Worm (Caenorhabditis elegans): Measurements from ENCODE around the gene B0303.7.
A peak's percentile ranks its signal among the peaks of the same experiment; 100 is the strongest.

Gene B0303.7

DNA sequence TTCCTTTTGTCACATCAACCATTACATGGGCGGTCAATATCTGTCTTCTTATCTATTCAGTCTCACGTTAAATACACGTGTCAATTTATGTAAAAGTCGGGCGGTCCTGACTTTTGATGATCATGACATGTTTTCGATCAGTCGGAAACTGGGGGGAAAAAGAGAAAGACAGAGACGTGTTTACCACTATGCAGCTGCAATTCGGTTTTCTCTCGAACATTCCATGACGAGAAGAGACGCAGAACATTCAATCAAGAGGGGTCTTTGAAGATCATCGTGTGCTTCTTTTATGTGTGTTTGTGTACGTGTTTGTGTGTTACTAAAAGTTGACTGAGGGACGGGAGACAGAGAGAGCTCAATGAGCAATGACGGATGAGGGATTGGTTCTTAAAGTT is 35.1 kb upstream of the B0303.7 start:
- no peak for TF ChIP-seq ceh-62 (tag; optimal IDR thresholded peaks at IDR 0.05)
- TF ChIP-seq hif-1 (tag; optimal IDR thresholded peaks at IDR 0.05) = peak; percentile 88 to 90
- peak; percentile 45 to 99 for TF ChIP-seq unc-62 (GFP tag; optimal IDR thresholded peaks at IDR 0.05 in 1 of 2)
- peak; percentile 31 for TF ChIP-seq unc-62 (tag; optimal IDR thresholded peaks at IDR 0.05)
- peak; percentile 84 for TF ChIP-seq gei-8 (GFP tag; optimal IDR thresholded peaks at IDR 0.05)
- TF ChIP-seq ceh-44 (GFP tag; IDR thresholded peaks at IDR 0.05) = no peak
- TF ChIP-seq daf-19 (GFP tag; conservative IDR thresholded peaks at IDR 0.05) = no peak
- TF ChIP-seq ceh-28 (tag; optimal IDR thresholded peaks at IDR 0.05) = peak; percentile 32
- TF ChIP-seq mdl-1 (tag; optimal IDR thresholded peaks at IDR 0.05) = peak; percentile 66 to 97
- no peak for TF ChIP-seq ceh-82 (tag; optimal IDR thresholded peaks at IDR 0.05)
- TF ChIP-seq mxl-2 (GFP tag; conservative IDR thresholded peaks at IDR 0.05) = peak; percentile 93
- no peak for TF ChIP-seq zfp-2 (tag; optimal IDR thresholded peaks at IDR 0.05)
- TF ChIP-seq hlh-11 (tag; optimal IDR thresholded peaks at IDR 0.05) = peak; percentile 99
- TF ChIP-seq nhr-28 (tag; optimal IDR thresholded peaks at IDR 0.05) = peak; percentile 89
- TF ChIP-seq lin-15B (tag; optimal IDR thresholded peaks at IDR 0.05) = no peak
- peak; percentile 80 for TF ChIP-seq nhr-10 (tag; optimal IDR thresholded peaks at IDR 0.05)
- no peak for TF ChIP-seq F44E2.7 (GFP tag; IDR thresholded peaks at IDR 0.05)
- peak; percentile 96 for TF ChIP-seq php-3 (GFP tag; IDR thresholded peaks at IDR 0.05)
- no peak for TF ChIP-seq ceh-32 (tag; optimal IDR thresholded peaks at IDR 0.05; ENCODE audit: poor library complexity)
- no peak for TF ChIP-seq nhr-41 (GFP tag; IDR thresholded peaks at IDR 0.05)
- TF ChIP-seq nhr-77 (tag; optimal IDR thresholded peaks at IDR 0.05) = peak; percentile 91
- TF ChIP-seq ztf-11 (tag; optimal IDR thresholded peaks at IDR 0.05) = no peak
- TF ChIP-seq nhr-11 (tag; optimal IDR thresholded peaks at IDR 0.05) = peak; percentile 98
- TF ChIP-seq dmd-9 (GFP tag; IDR thresholded peaks at IDR 0.05) = no peak
- TF ChIP-seq F49E8.2 (tag; optimal IDR thresholded peaks at IDR 0.05; ENCODE audit: borderline replicate concordance) = no peak
- no peak for TF ChIP-seq Y75B8A.6 (GFP tag; IDR thresholded peaks at IDR 0.05)
- TF ChIP-seq nhr-25 (tag; optimal IDR thresholded peaks at IDR 0.05; ENCODE audit: borderline replicate concordance, insufficient read depth) = peak; percentile 72
- TF ChIP-seq skn-1 (tag; optimal IDR thresholded peaks at IDR 0.05) = peak; percentile 53
- peak; percentile 82 for TF ChIP-seq T20F7.1 (GFP tag; optimal IDR thresholded peaks at IDR 0.05)
- TF ChIP-seq zfp-3 (GFP tag; conservative IDR thresholded peaks at IDR 0.05) = 0 out of 2 replicates have a peak, but pooled peaks have one; percentile 70
- no peak for TF ChIP-seq daf-12 (tag; optimal IDR thresholded peaks at IDR 0.05)
- TF ChIP-seq arid-1 (GFP tag; conservative IDR thresholded peaks at IDR 0.05) = 0 out of 2 replicates have a peak, but pooled peaks have one; percentile 36
- TF ChIP-seq snpc-1.2 (GFP tag; IDR thresholded peaks at IDR 0.05) = no peak
- peak; percentile 23; the same call in 1 of the 2 replicates for TF ChIP-seq set-16 (GFP tag; IDR thresholded peaks at IDR 0.05)
- TF ChIP-seq daf-8 (GFP tag; IDR thresholded peaks at IDR 0.05) = no peak
- TF ChIP-seq dpl-1 (GFP tag; optimal IDR thresholded peaks at IDR 0.05) = peak; percentile 58
- TF ChIP-seq ces-1 (GFP tag; optimal IDR thresholded peaks at IDR 0.05) = no peak
- TF ChIP-seq fos-1 (tag; optimal IDR thresholded peaks at IDR 0.05) = no peak
- no peak for TF ChIP-seq dmd-8 (GFP tag; IDR thresholded peaks at IDR 0.05)
- TF ChIP-seq nhr-6 (tag; optimal IDR thresholded peaks at IDR 0.05) = no peak
- peak; percentile 15 for TF ChIP-seq pqm-1 (tag; optimal IDR thresholded peaks at IDR 0.05)
- no peak for TF ChIP-seq zip-11 (GFP tag; IDR thresholded peaks at IDR 0.05)
- TF ChIP-seq saeg-2 (GFP tag; IDR thresholded peaks at IDR 0.05) = peak; percentile 64; the same call in 1 of the 2 replicates
- TF ChIP-seq duxl-1 (tag; optimal IDR thresholded peaks at IDR 0.05; ENCODE audit: poor library complexity) = no peak
- TF ChIP-seq lin-39 (tag; optimal IDR thresholded peaks at IDR 0.05) = no peak
- no peak for TF ChIP-seq Y105C5A.15 (GFP tag; IDR thresholded peaks at IDR 0.05)
- TF ChIP-seq vab-7 (GFP tag; IDR thresholded peaks at IDR 0.05) = no peak
- 0 out of 2 replicates have a peak, but pooled peaks have one; percentile 6 for TF ChIP-seq lim-7 (GFP tag; IDR thresholded peaks at IDR 0.05)
- TF ChIP-seq lin-38 (GFP tag; IDR thresholded peaks at IDR 0.05) = peak; percentile 49
- peak; percentile 90 for TF ChIP-seq cey-2 (tag; optimal IDR thresholded peaks at IDR 0.05; ENCODE audit: borderline replicate concordance, insufficient read depth)
- TF ChIP-seq daf-16 (GFP tag; optimal IDR thresholded peaks at IDR 0.05) = peak; percentile 97 to 99
- peak; percentile 99 for TF ChIP-seq daf-16 (tag; optimal IDR thresholded peaks at IDR 0.05)

All from whole organism, L4 larva.